Worm (Caenorhabditis elegans) whole organism, L4 larva: ENCODE results near the gene cdd-2.

Experiments
- attf-4 ChIP-seq: sonication (generic microtip); optimal IDR thresholded peaks from 3 replicates; lab custom pipeline; 2017; ENCODE audit warnings: missing biosample characterization, missing genetic modification characterization
- daf-12 ChIP-seq: fragments of 150-350 bp; optimal IDR thresholded peaks from 2 replicates; lab custom pipeline; 2014; ENCODE audit warnings: missing biosample characterization, missing genetic modification reagents, missing genetic modification characterization
- egl-27 ChIP-seq: sonication (generic microtip); optimal IDR thresholded peaks from 3 replicates; lab custom pipeline; 2017; ENCODE audit warnings: missing biosample characterization, missing genetic modification reagents, missing genetic modification characterization
- nhr-11 ChIP-seq: fragments of 150-350 bp; optimal IDR thresholded peaks from 2 replicates; lab custom pipeline; 2014; ENCODE audit warnings: missing biosample characterization, missing genetic modification characterization

DNA sequence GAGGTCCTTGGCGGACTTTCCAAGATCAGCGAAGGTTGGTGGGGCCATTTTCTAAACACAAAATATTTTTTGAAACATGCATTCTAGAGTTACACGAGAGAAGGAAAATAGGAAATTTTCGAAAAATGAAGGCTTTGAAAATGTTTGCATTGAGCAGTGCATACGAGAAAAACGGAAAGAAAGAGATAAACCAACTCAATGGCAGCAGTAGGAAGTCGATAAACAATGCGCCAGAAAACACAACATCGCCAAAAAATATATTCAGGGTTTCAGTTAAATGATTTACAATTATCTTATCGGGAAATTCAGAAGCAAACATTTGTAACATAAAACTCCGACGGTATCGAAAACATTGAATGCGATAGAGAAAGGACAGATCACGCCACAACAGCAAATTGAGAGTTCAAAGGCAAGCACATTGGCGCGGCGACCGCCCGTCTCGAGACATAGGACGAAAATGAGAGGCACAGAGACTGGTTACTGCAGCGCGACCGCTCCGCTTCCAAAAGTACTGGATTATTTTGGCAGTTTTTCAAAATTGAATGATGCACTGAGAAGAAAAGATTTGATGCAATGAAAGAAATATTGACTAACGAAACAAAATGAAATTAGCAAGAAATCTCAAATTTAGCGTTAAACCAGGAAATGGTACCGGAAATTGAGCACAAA lies 39.7 kb downstream of the cdd-2 start, which contains the start of the genes vdac-1 and R05G6.5:
- TF ChIP-seq nhr-11 (tag; lab: Kevin White, UChicago) (peak; percentile 75), egl-27 (tag; lab: Kevin White, UChicago) (no peak), daf-12 (tag; lab: Kevin White, UChicago) (no peak), attf-4 (no peak)
